Worm (Caenorhabditis elegans): ENCODE results near the gene F56H9.9.

- TF ChIP-seq nhr-11 (tag; optimal IDR thresholded peaks at IDR 0.05) (no peak), ceh-6 (GFP tag; optimal IDR thresholded peaks at IDR 0.05) (peak; percentile 63), ceh-9 (tag; optimal IDR thresholded peaks at IDR 0.05) (no peak), tbx-2 (tag; optimal IDR thresholded peaks at IDR 0.05) (peak; percentile 55)
Observed at ce11 chrV:12596795-12597194, 27.5 kb downstream of the F56H9.9 start.
